Fruit fly (Drosophila melanogaster) whole organism, pupa: ENCODE data around the gene repo.

Experiments
- CG10348 ChIP-seq: fragments of 200-800 bp; sonication (Bioruptor generic); IDR thresholded peaks from 2 replicates; pipeline ENCODE4 v1.3.6; 2022; ENCODE audit warnings: missing biosample characterization, missing genetic modification characterization
- CG12605 ChIP-seq: fragments of 200-800 bp; sonication (Bioruptor generic); IDR thresholded peaks from 2 replicates; pipeline ENCODE4 v1.3.6; 2022; ENCODE audit warnings: missing biosample characterization, missing genetic modification characterization
- CG13204 ChIP-seq: fragments of 200-800 bp; sonication (Bioruptor generic); optimal IDR thresholded peaks from 2 replicates; lab custom pipeline; 2018; ENCODE audit warnings: missing biosample characterization, mild to moderate bottlenecking, missing genetic modification characterization, moderate library complexity
- CG14655 ChIP-seq: fragments of 200-800 bp; sonication (Bioruptor generic); optimal IDR thresholded peaks from 3 replicates; lab custom pipeline; 2017; ENCODE audit warnings: mild to moderate bottlenecking, missing biosample characterization, missing genetic modification reagents, missing genetic modification characterization
- CG15710 ChIP-seq: fragments of 200-800 bp; sonication (Bioruptor generic); optimal IDR thresholded peaks from 2 replicates; lab custom pipeline; 2018; ENCODE audit warnings: missing biosample characterization, mild to moderate bottlenecking, missing genetic modification characterization, moderate library complexity
- CG17806 ChIP-seq: fragments of 200-800 bp; sonication (Bioruptor generic); optimal IDR thresholded peaks from 2 replicates; lab custom pipeline; 2018; ENCODE audit warnings: missing biosample characterization, mild to moderate bottlenecking, missing genetic modification characterization, moderate library complexity
- CG32121 ChIP-seq: fragments of 200-800 bp; sonication (Bioruptor generic); IDR thresholded peaks from 2 replicates; pipeline ENCODE4 v1.3.6; 2022; ENCODE audit warnings: missing biosample characterization, missing genetic modification characterization
- CG34367 ChIP-seq: fragments of 200-800 bp; sonication (Bioruptor generic); optimal IDR thresholded peaks from 2 replicates; lab custom pipeline; 2018; ENCODE audit warnings: missing biosample characterization, mild to moderate bottlenecking, missing genetic modification characterization
- CG4496 ChIP-seq: fragments of 200-800 bp; sonication (Bioruptor generic); IDR thresholded peaks from 3 replicates; pipeline ENCODE4 v1.3.6; 2022; ENCODE audit warnings: missing biosample characterization, missing genetic modification characterization
- CG8159 ChIP-seq: fragments of 200-800 bp; sonication (Bioruptor generic); optimal IDR thresholded peaks from 3 replicates; lab custom pipeline; 2018; ENCODE audit warnings: missing biosample characterization, mild to moderate bottlenecking, missing genetic modification characterization, moderate library complexity
- CG8301 ChIP-seq: fragments of 200-800 bp; sonication (Bioruptor generic); optimal IDR thresholded peaks from 2 replicates; lab custom pipeline; 2018; ENCODE audit warnings: missing biosample characterization, mild to moderate bottlenecking, missing genetic modification characterization
- CG9948 ChIP-seq: fragments of 200-800 bp; sonication (Bioruptor generic); optimal IDR thresholded peaks from 2 replicates; lab custom pipeline; 2018; ENCODE audit warnings: missing biosample characterization, mild to moderate bottlenecking, missing genetic modification characterization, moderate library complexity
- D1 ChIP-seq: fragments of 200-800 bp; sonication (Bioruptor generic); optimal IDR thresholded peaks from 2 replicates; lab custom pipeline; 2018; ENCODE audit warnings: missing biosample characterization, mild to moderate bottlenecking, missing genetic modification characterization, moderate library complexity
- EcR ChIP-seq: fragments of 200-800 bp; sonication (Bioruptor generic); optimal IDR thresholded peaks from 3 replicates; lab custom pipeline; 2019; ENCODE audit warnings: missing biosample characterization, missing genetic modification characterization, mild to moderate bottlenecking, moderate library complexity, missing genetic modification reagents
- Ets98B ChIP-seq: fragments of 200-800 bp; sonication (Bioruptor generic); IDR thresholded peaks from 2 replicates; pipeline ENCODE4 v1.3.6; 2022; ENCODE audit warnings: missing biosample characterization, missing genetic modification characterization
- Pif1A ChIP-seq: fragments of 200-800 bp; sonication (Bioruptor generic); optimal IDR thresholded peaks from 3 replicates; lab custom pipeline; 2016; ENCODE audit warnings: missing biosample characterization, missing genetic modification characterization
- Pif1B ChIP-seq: fragments of 200-800 bp; sonication (Bioruptor generic); optimal IDR thresholded peaks from 3 replicates; lab custom pipeline; 2016; ENCODE audit warnings: missing biosample characterization, missing genetic modification characterization
- Snoo ChIP-seq: fragments of 200-800 bp; sonication (Bioruptor generic); optimal IDR thresholded peaks from 3 replicates; lab custom pipeline; 2017; ENCODE audit warnings: missing biosample characterization, mild to moderate bottlenecking, missing genetic modification characterization, inconsistent platforms
- fd96Ca ChIP-seq: fragments of 200-800 bp; sonication (Bioruptor generic); IDR thresholded peaks from 3 replicates; pipeline ENCODE4 v1.3.6; 2022; ENCODE audit warnings: missing biosample characterization, missing genetic modification characterization
- gl ChIP-seq: fragments of 200-800 bp; sonication (Bioruptor generic); optimal IDR thresholded peaks from 2 replicates; lab custom pipeline; 2018; ENCODE audit warnings: missing biosample characterization, mild to moderate bottlenecking, missing genetic modification characterization
- rn ChIP-seq: fragments of 200-800 bp; sonication (Bioruptor generic); IDR thresholded peaks from 2 replicates; pipeline ENCODE4 v1.3.6; 2022; ENCODE audit warnings: missing biosample characterization, missing genetic modification characterization

Gene repo

DNA sequence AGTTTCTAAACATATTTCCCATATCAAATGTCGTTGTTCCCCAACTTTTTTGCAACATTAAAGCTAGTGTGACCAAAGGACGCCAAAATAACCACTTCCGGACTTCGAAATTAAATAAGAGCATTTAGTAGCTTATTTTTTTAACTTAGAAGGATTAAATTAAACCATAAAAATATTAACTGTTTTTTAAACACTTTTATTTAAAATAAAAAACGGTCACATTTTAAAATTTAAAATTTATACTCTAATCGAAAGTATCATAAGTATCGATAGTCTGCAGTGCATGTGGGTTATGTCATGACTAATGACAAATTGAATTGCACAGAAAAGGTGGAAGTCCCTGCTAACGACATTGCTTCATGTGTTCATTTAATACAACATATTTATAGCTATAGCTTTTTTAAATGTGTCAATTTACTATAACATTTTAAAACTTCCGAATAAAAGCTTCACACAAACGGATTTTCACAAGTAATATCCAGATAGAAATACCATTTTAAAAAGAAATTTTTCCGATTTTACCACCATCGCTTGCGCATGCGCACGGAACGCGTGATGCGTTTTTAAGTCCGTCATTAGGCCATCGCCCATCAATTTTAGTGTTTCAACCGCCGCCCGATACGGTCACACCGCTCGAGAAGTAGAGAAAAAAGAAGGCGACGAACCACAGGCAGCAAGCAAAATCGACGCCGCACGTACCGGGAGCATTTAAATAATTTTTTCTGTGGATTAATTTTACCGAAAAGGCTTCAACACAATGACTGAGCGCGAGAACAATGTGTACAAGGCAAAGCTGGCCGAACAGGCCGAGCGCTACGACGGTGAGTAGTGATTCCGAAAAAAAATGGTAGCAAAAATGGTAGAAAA is 6.3 kb downstream of the repo start, which contains the start of the genes CG7156 and 14-3-3epsilon:
CG7156 (minus strand) TSS at position 71 of the 867 bp plus-strand sequence.
14-3-3epsilon (plus strand) TSS at position 443 of the 867 bp plus-strand sequence.
- no peak for TF ChIP-seq CG32121 (GFP tag; lab: Robert Waterston, UW)
- no peak for TF ChIP-seq CG12605 (GFP tag; lab: Robert Waterston, UW)
- TF ChIP-seq Pif1A (GFP tag; lab: Kevin White, UChicago): peak; percentile 38
- TF ChIP-seq EcR (GFP tag; lab: Kevin White, UChicago): peak; percentile 15
- no peak for TF ChIP-seq CG10348
- TF ChIP-seq gl (tag; lab: Kevin White, UChicago): no peak
- no peak for TF ChIP-seq Pif1B (GFP tag; lab: Kevin White, UChicago)
- TF ChIP-seq Snoo (tag; lab: Kevin White, UChicago): peak; percentile 34
- no peak for TF ChIP-seq fd96Ca
- TF ChIP-seq CG4496: peak; percentile 47; the same call in 1 of the 3 replicates
- TF ChIP-seq CG15710: no peak
- TF ChIP-seq CG17806 (tag; lab: Kevin White, UChicago): no peak
- TF ChIP-seq Ets98B: peak; percentile 12; the same call in 1 of the 2 replicates
- peak; percentile 9 for TF ChIP-seq CG34367 (tag; lab: Kevin White, UChicago)
- TF ChIP-seq CG9948 (tag; lab: Kevin White, UChicago): no peak

DNA sequence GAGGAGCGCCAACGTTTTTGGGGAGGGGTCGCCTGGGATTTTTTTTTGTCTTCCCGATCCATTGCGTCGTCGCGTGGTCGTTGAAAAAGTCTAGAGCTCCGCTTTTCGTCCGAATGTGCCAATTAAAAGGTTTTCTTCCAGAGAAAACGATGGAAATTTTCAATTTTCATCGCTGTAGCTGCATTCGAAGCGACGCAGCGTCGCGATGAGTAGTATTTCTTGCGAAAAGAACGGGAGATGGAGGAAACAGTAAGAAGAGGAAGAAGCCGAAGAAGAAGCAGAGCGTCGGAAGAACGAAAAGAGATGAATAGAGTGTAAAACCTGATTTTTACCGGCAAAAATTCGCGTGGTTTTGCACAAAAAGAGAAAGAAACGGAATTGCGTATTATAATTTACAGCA is 7.0 kb downstream of the repo start:
- TF ChIP-seq Pif1A (GFP tag; lab: Kevin White, UChicago): no peak
- TF ChIP-seq CG4496: no peak
- no peak for TF ChIP-seq Snoo (tag; lab: Kevin White, UChicago)
- TF ChIP-seq CG15710: no peak
- TF ChIP-seq CG13204 (GFP tag; lab: Kevin White, UChicago): no peak
- no peak for TF ChIP-seq CG10348
- TF ChIP-seq CG14655 (GFP tag; lab: Kevin White, UChicago): no peak
- TF ChIP-seq Ets98B: no peak
- TF ChIP-seq rn (GFP tag; lab: Robert Waterston, UW): no peak
- TF ChIP-seq Pif1B (GFP tag; lab: Kevin White, UChicago): no peak
- TF ChIP-seq, all 21 proteins: peak for 0

- TF ChIP-seq CG32121 (GFP tag; lab: Robert Waterston, UW) (peak; percentile 55; the same call in 1 of the 2 replicates), CG8301 (tag; lab: Kevin White, UChicago) (peak; percentile 9), CG34367 (tag; lab: Kevin White, UChicago) (no peak), Pif1A (GFP tag; lab: Kevin White, UChicago) (peak; percentile 41), Pif1B (GFP tag; lab: Kevin White, UChicago) (peak; percentile 39), fd96Ca (peak; percentile 71), EcR (GFP tag; lab: Kevin White, UChicago) (no peak), CG8159 (peak; percentile 16), CG4496 (peak; percentile 67), CG14655 (GFP tag; lab: Kevin White, UChicago) (peak; percentile 39), CG15710 (peak; percentile 11), gl (tag; lab: Kevin White, UChicago) (no peak), Ets98B (peak; percentile 71), Snoo (tag; lab: Kevin White, UChicago) (peak; percentile 37)
These were observed 7.8 kb downstream of the repo start for dm6 chr3R:18243718-18244170.

- TF ChIP-seq CG9948 (tag; lab: Kevin White, UChicago) (no peak), CG14655 (GFP tag; lab: Kevin White, UChicago) (no peak), Ets98B (peak; percentile 61), CG17806 (tag; lab: Kevin White, UChicago) (no peak), fd96Ca (peak; percentile 39; the same call in 1 of the 3 replicates), Pif1B (GFP tag; lab: Kevin White, UChicago) (peak; percentile 2), Pif1A (GFP tag; lab: Kevin White, UChicago) (peak; percentile 19), CG10348 (no peak), D1 (tag; lab: Kevin White, UChicago) (no peak), gl (tag; lab: Kevin White, UChicago) (no peak), CG8301 (tag; lab: Kevin White, UChicago) (peak; percentile 4), CG12605 (GFP tag; lab: Robert Waterston, UW) (peak; percentile 13; the same call in 1 of the 2 replicates), Snoo (tag; lab: Kevin White, UChicago) (peak; percentile 31), EcR (GFP tag; lab: Kevin White, UChicago) (peak; percentile 93), CG4496 (no peak), rn (GFP tag; lab: Robert Waterston, UW) (no peak), CG32121 (GFP tag; lab: Robert Waterston, UW) (peak; percentile 36; the same call in 1 of the 2 replicates), CG13204 (GFP tag; lab: Kevin White, UChicago) (peak; percentile 87), CG8159 (no peak), CG15710 (no peak)
These were observed 8.4 kb downstream of the repo start for dm6 chr3R:18244171-18245043.
